Worm (Caenorhabditis elegans) whole organism, L4 larva: ENCODE results near the gene srlf-16.

Experiments used
- aly-2 ChIP-seq: sonication (generic microtip); optimal IDR thresholded peaks from 2 replicates; lab custom pipeline; 2018; ENCODE audit warnings: missing biosample characterization, missing genetic modification characterization
- ama-1 ChIP-seq: fragments of 150-350 bp; optimal IDR thresholded peaks from 2 replicates; lab custom pipeline; 2014; ENCODE audit warnings: inconsistent platforms, mixed read lengths
- mdt-29 ChIP-seq: fragments of 200-800 bp; sonication (Bioruptor generic); IDR thresholded peaks from 2 replicates; pipeline ENCODE4 v1.3.6; 2022; ENCODE audit warnings: missing genetic modification reagents, missing genetic modification characterization, missing compliant biosample characterization
- nhr-10 ChIP-seq: fragments of 150-350 bp; optimal IDR thresholded peaks from 2 replicates; lab custom pipeline; 2014; ENCODE audit warnings: missing biosample characterization, missing genetic modification characterization
- nhr-11 ChIP-seq: fragments of 150-350 bp; optimal IDR thresholded peaks from 2 replicates; lab custom pipeline; 2014; ENCODE audit warnings: missing biosample characterization, missing genetic modification characterization
- nhr-76 ChIP-seq: fragments of 150-350 bp; optimal IDR thresholded peaks from 2 replicates; lab custom pipeline; 2014; ENCODE audit warnings: missing biosample characterization, missing genetic modification characterization
- pha-4 ChIP-seq, 2 experiments: fragments of 150-350 bp in 1 of 2; fragments of 200-800 bp in 1 of 2; sonication (Bioruptor generic) in 1 of 2; IDR thresholded peaks in 1 of 2; optimal IDR thresholded peaks in 1 of 2; 2 replicates each; pipeline versions ENCODE4 v1.3.6 to Lab custom; 2014 to 2022; ENCODE audit warnings: missing genetic modification characterization in 2 of 2, missing genetic modification reagents in 2 of 2, missing biosample characterization in 1 of 2, missing compliant biosample characterization in 1 of 2
- spr-3 ChIP-seq: fragments of 200-800 bp; sonication (Bioruptor generic); optimal IDR thresholded peaks from 2 replicates; lab custom pipeline; 2018; ENCODE audit warnings: mild to moderate bottlenecking, missing genetic modification characterization, missing compliant biosample characterization
- unc-130 ChIP-seq: sonication (generic microtip); optimal IDR thresholded peaks from 2 replicates; lab custom pipeline; 2016; ENCODE audit warnings: missing genetic modification reagents, missing genetic modification characterization, missing compliant biosample characterization

DNA sequence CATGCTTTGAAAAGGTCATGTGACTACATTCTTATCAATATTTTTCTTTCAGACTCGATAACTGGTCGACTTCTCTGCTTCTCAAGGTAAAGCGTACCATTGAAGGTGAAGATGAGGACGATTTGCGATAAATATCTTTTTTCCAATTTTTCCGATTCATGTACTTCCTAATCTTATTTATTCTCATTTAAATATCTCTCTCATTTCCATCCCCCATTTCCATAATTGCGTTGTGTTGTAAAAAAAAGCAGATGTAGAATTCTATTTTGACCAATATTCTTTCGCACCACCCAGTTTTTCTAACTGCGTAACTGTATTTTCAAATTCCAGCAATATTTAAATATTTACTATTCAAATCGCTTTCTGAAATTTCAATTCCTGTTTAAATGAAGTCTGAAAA is 28.4 kb downstream of the srlf-16 start, which contains the start of gene D1014.4:
- TF ChIP-seq ama-1 (lab: Kevin White, UChicago), result no peak
- no peak for TF ChIP-seq pha-4 (GFP tag; IDR thresholded peaks at IDR 0.05; lab: Robert Waterston, UW)
- no peak for TF ChIP-seq pha-4 (tag; optimal IDR thresholded peaks at IDR 0.05; lab: Kevin White, UChicago)
- no peak for TF ChIP-seq unc-130 (GFP tag; lab: Kevin White, UChicago)
- no peak for TF ChIP-seq nhr-76 (tag; lab: Kevin White, UChicago)
- no peak for TF ChIP-seq aly-2 (tag; lab: Kevin White, UChicago)
- no peak for TF ChIP-seq mdt-29 (GFP tag; lab: Robert Waterston, UW)
- no peak for TF ChIP-seq nhr-10 (tag; lab: Kevin White, UChicago)
- TF ChIP-seq nhr-11 (tag; lab: Kevin White, UChicago), result no peak
- no peak for TF ChIP-seq spr-3 (GFP tag; lab: Kevin White, UChicago)
